Worm (Caenorhabditis elegans) whole organism, late embryonic: ENCODE data around the gene W03B1.3.

ENCODE experiments used
- ahr-1 ChIP-seq: sonication (generic microtip); optimal IDR thresholded peaks from 2 replicates; lab custom pipeline; 2016; ENCODE audit warnings: missing genetic modification characterization, missing compliant biosample characterization
- ceh-31 ChIP-seq: sonication (generic microtip); optimal IDR thresholded peaks from 2 replicates; lab custom pipeline; 2016; ENCODE audit warnings: missing genetic modification characterization, missing compliant biosample characterization
- ceh-9 ChIP-seq: sonication (generic microtip); optimal IDR thresholded peaks from 2 replicates; lab custom pipeline; 2016; ENCODE audit warnings: mild to moderate bottlenecking, missing genetic modification characterization, inconsistent platforms, missing compliant biosample characterization
- hlh-30 ChIP-seq: sonication (generic microtip); optimal IDR thresholded peaks from 2 replicates; lab custom pipeline; 2017; ENCODE audit warnings: antibody characterized with exemption, missing genetic modification characterization, missing compliant biosample characterization; ENCODE audit not compliant: insufficient read depth
- pros-1 ChIP-seq: fragments of 150-350 bp; optimal IDR thresholded peaks from 2 replicates; lab custom pipeline; 2014; ENCODE audit warnings: missing biosample characterization, missing genetic modification reagents, missing genetic modification characterization
- unc-42 ChIP-seq: sonication (generic microtip); optimal IDR thresholded peaks from 2 replicates; lab custom pipeline; 2016; ENCODE audit warnings: missing genotype, missing genetic modification characterization, missing compliant biosample characterization

ce11 chrIV:4307227-4307946 is 28.7 kb downstream of the W03B1.3 start, which contains the start of gene set-9:
- TF ChIP-seq unc-42 (tag; lab: Kevin White, UChicago) (no peak), ahr-1 (tag; lab: Kevin White, UChicago) (no peak), ceh-31 (no peak), ceh-9 (no peak), pros-1 (tag; lab: Kevin White, UChicago) (no peak), hlh-30 (tag; lab: Kevin White, UChicago) (no peak)
